Fruit fly (Drosophila melanogaster) whole organism, pupa: ENCODE results near the gene CG2663.

Source experiments
- CG10348 ChIP-seq: fragments of 200-800 bp; sonication (Bioruptor generic); IDR thresholded peaks from 2 replicates; pipeline ENCODE4 v1.3.6; 2022; ENCODE audit warnings: missing biosample characterization, missing genetic modification characterization
- CG12605 ChIP-seq: fragments of 200-800 bp; sonication (Bioruptor generic); IDR thresholded peaks from 2 replicates; pipeline ENCODE4 v1.3.6; 2022; ENCODE audit warnings: missing biosample characterization, missing genetic modification characterization
- CG13204 ChIP-seq: fragments of 200-800 bp; sonication (Bioruptor generic); optimal IDR thresholded peaks from 2 replicates; lab custom pipeline; 2018; ENCODE audit warnings: missing biosample characterization, mild to moderate bottlenecking, missing genetic modification characterization, moderate library complexity
- CG14655 ChIP-seq: fragments of 200-800 bp; sonication (Bioruptor generic); optimal IDR thresholded peaks from 3 replicates; lab custom pipeline; 2017; ENCODE audit warnings: mild to moderate bottlenecking, missing biosample characterization, missing genetic modification reagents, missing genetic modification characterization
- CG15710 ChIP-seq: fragments of 200-800 bp; sonication (Bioruptor generic); optimal IDR thresholded peaks from 2 replicates; lab custom pipeline; 2018; ENCODE audit warnings: missing biosample characterization, mild to moderate bottlenecking, missing genetic modification characterization, moderate library complexity
- CG17806 ChIP-seq: fragments of 200-800 bp; sonication (Bioruptor generic); optimal IDR thresholded peaks from 2 replicates; lab custom pipeline; 2018; ENCODE audit warnings: missing biosample characterization, mild to moderate bottlenecking, missing genetic modification characterization, moderate library complexity
- CG32121 ChIP-seq: fragments of 200-800 bp; sonication (Bioruptor generic); IDR thresholded peaks from 2 replicates; pipeline ENCODE4 v1.3.6; 2022; ENCODE audit warnings: missing biosample characterization, missing genetic modification characterization
- CG34367 ChIP-seq: fragments of 200-800 bp; sonication (Bioruptor generic); optimal IDR thresholded peaks from 2 replicates; lab custom pipeline; 2018; ENCODE audit warnings: missing biosample characterization, mild to moderate bottlenecking, missing genetic modification characterization
- CG4496 ChIP-seq: fragments of 200-800 bp; sonication (Bioruptor generic); IDR thresholded peaks from 3 replicates; pipeline ENCODE4 v1.3.6; 2022; ENCODE audit warnings: missing biosample characterization, missing genetic modification characterization
- CG8159 ChIP-seq: fragments of 200-800 bp; sonication (Bioruptor generic); optimal IDR thresholded peaks from 3 replicates; lab custom pipeline; 2018; ENCODE audit warnings: missing biosample characterization, mild to moderate bottlenecking, missing genetic modification characterization, moderate library complexity
- CG8301 ChIP-seq: fragments of 200-800 bp; sonication (Bioruptor generic); optimal IDR thresholded peaks from 2 replicates; lab custom pipeline; 2018; ENCODE audit warnings: missing biosample characterization, mild to moderate bottlenecking, missing genetic modification characterization
- CG9948 ChIP-seq: fragments of 200-800 bp; sonication (Bioruptor generic); optimal IDR thresholded peaks from 2 replicates; lab custom pipeline; 2018; ENCODE audit warnings: missing biosample characterization, mild to moderate bottlenecking, missing genetic modification characterization, moderate library complexity
- D1 ChIP-seq: fragments of 200-800 bp; sonication (Bioruptor generic); optimal IDR thresholded peaks from 2 replicates; lab custom pipeline; 2018; ENCODE audit warnings: missing biosample characterization, mild to moderate bottlenecking, missing genetic modification characterization, moderate library complexity
- EcR ChIP-seq: fragments of 200-800 bp; sonication (Bioruptor generic); optimal IDR thresholded peaks from 3 replicates; lab custom pipeline; 2019; ENCODE audit warnings: missing biosample characterization, missing genetic modification characterization, mild to moderate bottlenecking, moderate library complexity, missing genetic modification reagents
- Ets98B ChIP-seq: fragments of 200-800 bp; sonication (Bioruptor generic); IDR thresholded peaks from 2 replicates; pipeline ENCODE4 v1.3.6; 2022; ENCODE audit warnings: missing biosample characterization, missing genetic modification characterization
- Pif1A ChIP-seq: fragments of 200-800 bp; sonication (Bioruptor generic); optimal IDR thresholded peaks from 3 replicates; lab custom pipeline; 2016; ENCODE audit warnings: missing biosample characterization, missing genetic modification characterization
- Pif1B ChIP-seq: fragments of 200-800 bp; sonication (Bioruptor generic); optimal IDR thresholded peaks from 3 replicates; lab custom pipeline; 2016; ENCODE audit warnings: missing biosample characterization, missing genetic modification characterization
- Snoo ChIP-seq: fragments of 200-800 bp; sonication (Bioruptor generic); optimal IDR thresholded peaks from 3 replicates; lab custom pipeline; 2017; ENCODE audit warnings: missing biosample characterization, mild to moderate bottlenecking, missing genetic modification characterization, inconsistent platforms
- fd96Ca ChIP-seq: fragments of 200-800 bp; sonication (Bioruptor generic); IDR thresholded peaks from 3 replicates; pipeline ENCODE4 v1.3.6; 2022; ENCODE audit warnings: missing biosample characterization, missing genetic modification characterization
- gl ChIP-seq: fragments of 200-800 bp; sonication (Bioruptor generic); optimal IDR thresholded peaks from 2 replicates; lab custom pipeline; 2018; ENCODE audit warnings: missing biosample characterization, mild to moderate bottlenecking, missing genetic modification characterization
- rn ChIP-seq: fragments of 200-800 bp; sonication (Bioruptor generic); IDR thresholded peaks from 2 replicates; pipeline ENCODE4 v1.3.6; 2022; ENCODE audit warnings: missing biosample characterization, missing genetic modification characterization

The CG2663 gene

dm6 chr3R:5367512-5368169, 36.3 kb downstream of the CG2663 start:
- TF ChIP-seq Snoo, result no peak
- TF ChIP-seq Pif1B, result no peak
- TF ChIP-seq EcR (GFP tag; lab: Kevin White, UChicago), result peak; percentile 86
- no peak for TF ChIP-seq CG15710
- no peak for TF ChIP-seq fd96Ca (GFP tag; lab: Robert Waterston, UW)
- no peak for TF ChIP-seq CG17806
- no peak for TF ChIP-seq CG8301 (tag; lab: Kevin White, UChicago)
- TF ChIP-seq rn (GFP tag; lab: Robert Waterston, UW), result no peak
- no peak for TF ChIP-seq Pif1A
- no peak for TF ChIP-seq CG10348 (GFP tag; lab: Robert Waterston, UW)
- TF ChIP-seq CG8159 (tag; lab: Kevin White, UChicago), result no peak
- TF ChIP-seq D1, result no peak
- peak; percentile 73 for TF ChIP-seq CG13204
- peak; percentile 50; the same call in 1 of the 2 replicates for TF ChIP-seq CG12605
- no peak for TF ChIP-seq Ets98B (GFP tag; lab: Robert Waterston, UW)
- peak; percentile 31 for TF ChIP-seq gl (tag; lab: Kevin White, UChicago)
- 0 out of 3 replicates have a peak, but pooled peaks have one; percentile 19 for TF ChIP-seq CG4496 (GFP tag; lab: Robert Waterston, UW)
- TF ChIP-seq CG9948 (tag; lab: Kevin White, UChicago), result no peak
- TF ChIP-seq, all 21 proteins: peak for 5

dm6 chr3R:5364539-5365273, 39.2 kb downstream of the CG2663 start:
- TF ChIP-seq CG4496 (GFP tag; lab: Robert Waterston, UW) (0 out of 3 replicates have a peak, but pooled peaks have one; percentile 12), CG17806 (no peak)

dm6 chr3R:5363412-5363811, 40.5 kb downstream of the CG2663 start:
- TF ChIP-seq gl (tag; lab: Kevin White, UChicago), result peak; percentile 1
- TF ChIP-seq CG4496 (GFP tag; lab: Robert Waterston, UW), result peak; percentile 58; the same call in 2 of the 3 replicates
- no peak for TF ChIP-seq CG12605
- TF ChIP-seq EcR (GFP tag; lab: Kevin White, UChicago), result peak; percentile 97
- TF ChIP-seq CG8159 (tag; lab: Kevin White, UChicago), result no peak
- TF ChIP-seq CG32121 (GFP tag; lab: Robert Waterston, UW), result no peak
- peak; percentile 75 for TF ChIP-seq CG13204
- TF ChIP-seq Snoo, result peak; percentile 79
- no peak for TF ChIP-seq D1
- no peak for TF ChIP-seq CG8301 (tag; lab: Kevin White, UChicago)
- no peak for TF ChIP-seq CG10348 (GFP tag; lab: Robert Waterston, UW)
- 0 out of 2 replicates have a peak, but pooled peaks have one; percentile 7 for TF ChIP-seq Ets98B (GFP tag; lab: Robert Waterston, UW)
- no peak for TF ChIP-seq CG15710

dm6 chr3R:5361681-5362319, 42.1 kb downstream of the CG2663 start:
- TF ChIP-seq CG10348 (GFP tag; lab: Robert Waterston, UW) (peak; percentile 74), CG12605 (peak; percentile 89), CG8159 (tag; lab: Kevin White, UChicago) (peak; percentile 86), Pif1A (peak; percentile 95), EcR (GFP tag; lab: Kevin White, UChicago) (peak; percentile 90), CG17806 (peak; percentile 93), CG32121 (GFP tag; lab: Robert Waterston, UW) (peak; percentile 90), D1 (no peak), gl (tag; lab: Kevin White, UChicago) (peak; percentile 75), CG34367 (peak; percentile 88), Pif1B (peak; percentile 95), fd96Ca (GFP tag; lab: Robert Waterston, UW) (peak; percentile 95), rn (GFP tag; lab: Robert Waterston, UW) (peak; percentile 84), Snoo (peak; percentile 84), CG13204 (peak; percentile 57), CG9948 (tag; lab: Kevin White, UChicago) (peak; percentile 88), CG15710 (peak; percentile 87), CG4496 (GFP tag; lab: Robert Waterston, UW) (peak; percentile 95), CG14655 (GFP tag; lab: Kevin White, UChicago) (no peak), Ets98B (GFP tag; lab: Robert Waterston, UW) (peak; percentile 94), CG8301 (tag; lab: Kevin White, UChicago) (peak; percentile 91)

- no peak for TF ChIP-seq CG8301 (tag; lab: Kevin White, UChicago)
- TF ChIP-seq Ets98B (GFP tag; lab: Robert Waterston, UW), result no peak
- TF ChIP-seq Pif1B, result no peak
- no peak for TF ChIP-seq CG10348 (GFP tag; lab: Robert Waterston, UW)
- TF ChIP-seq gl (tag; lab: Kevin White, UChicago), result no peak
- TF ChIP-seq Snoo, result no peak
- TF ChIP-seq CG34367, result no peak
- TF ChIP-seq CG12605, result no peak
- no peak for TF ChIP-seq CG32121 (GFP tag; lab: Robert Waterston, UW)
- TF ChIP-seq Pif1A, result no peak
- TF ChIP-seq CG4496 (GFP tag; lab: Robert Waterston, UW), result no peak
- TF ChIP-seq EcR (GFP tag; lab: Kevin White, UChicago), result no peak
- no peak for TF ChIP-seq CG17806
- no peak for TF ChIP-seq CG14655 (GFP tag; lab: Kevin White, UChicago)
- no peak for TF ChIP-seq CG15710
- no peak for TF ChIP-seq fd96Ca (GFP tag; lab: Robert Waterston, UW)
- no peak for TF ChIP-seq CG8159 (tag; lab: Kevin White, UChicago)
- TF ChIP-seq rn (GFP tag; lab: Robert Waterston, UW), result no peak
Observed at dm6 chr3R:5357935-5358414, 46.0 kb downstream of the CG2663 start, which contains the start of gene Prosbeta7. Gene Prosbeta7, minus strand, starts transcription at chr3R:5358364.
